Worm (Caenorhabditis elegans) whole organism, late embryonic: ENCODE measurements around the gene fbxa-210.

ENCODE experiments used
- Y22D7AL.16 ChIP-seq: sonication (generic microtip); optimal IDR thresholded peaks from 2 replicates; lab custom pipeline; 2016; ENCODE audit warnings: missing genetic modification characterization, missing compliant biosample characterization
- ama-1 ChIP-seq: fragments of 150-350 bp; optimal IDR thresholded peaks from 2 replicates; lab custom pipeline; 2014
- ets-4 ChIP-seq: sonication (generic microtip); optimal IDR thresholded peaks from 2 replicates; lab custom pipeline; 2016; ENCODE audit warnings: missing genetic modification characterization, missing compliant biosample characterization
- hlh-6 ChIP-seq: sonication (generic microtip); optimal IDR thresholded peaks from 2 replicates; lab custom pipeline; 2016; ENCODE audit warnings: missing genotype, missing genetic modification characterization, missing compliant biosample characterization
- lim-6 ChIP-seq: sonication (generic microtip); optimal IDR thresholded peaks from 2 replicates; lab custom pipeline; 2016; ENCODE audit warnings: missing genetic modification characterization, missing compliant biosample characterization

Gene fbxa-210

DNA sequence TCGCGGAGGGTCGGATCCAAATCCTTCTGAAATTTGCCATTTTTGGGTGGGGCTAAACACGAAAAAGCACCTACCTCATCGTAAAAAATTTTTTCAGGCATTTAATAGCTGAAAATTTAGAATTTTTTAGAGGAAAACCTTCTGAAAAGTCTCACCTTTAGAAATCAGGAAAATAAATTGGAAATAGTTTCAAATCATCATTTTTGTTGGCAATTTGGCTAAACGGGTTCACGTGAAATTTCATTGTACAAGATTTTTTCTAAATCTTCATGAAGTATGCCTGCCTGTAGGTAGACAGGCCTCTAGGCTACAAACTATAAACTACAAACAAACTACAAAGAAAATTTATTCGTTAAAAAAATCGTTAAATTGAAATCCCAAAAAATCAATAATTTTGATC lies 43.1 kb downstream of the fbxa-210 start, which contains the start of gene C14A6.7:
TSS of gene C14A6.7 (minus strand) at position 101 of the 400 bp plus-strand sequence.
- TF ChIP-seq lim-6 (tag; lab: Kevin White, UChicago) = no peak

DNA sequence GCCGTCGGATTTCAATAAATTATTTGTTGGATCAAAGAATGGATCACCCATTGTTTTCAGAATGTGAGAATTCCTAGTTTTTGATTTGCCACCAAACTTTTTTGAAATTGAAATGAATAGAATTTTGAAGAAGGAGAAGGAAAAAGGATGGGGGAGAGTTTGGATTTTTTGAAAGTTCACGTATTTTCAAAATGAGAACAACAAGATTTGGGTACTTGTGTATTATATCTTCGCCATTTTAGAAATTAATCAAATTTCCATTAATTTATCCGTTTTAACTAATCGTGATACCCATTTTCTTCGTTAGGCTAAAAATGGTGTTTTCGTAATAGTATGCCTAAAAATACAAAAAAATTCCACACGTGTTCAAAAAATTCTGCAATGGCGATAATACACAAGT lies 46.4 kb downstream of the fbxa-210 start, which contains the start of gene C14A6.8:
TSS of gene C14A6.8 (minus strand) at position 101 of the 400 bp plus-strand sequence.
- TF ChIP-seq ama-1 (no peak), Y22D7AL.16 (tag; lab: Kevin White, UChicago) (no peak), hlh-6 (tag; lab: Kevin White, UChicago) (no peak), ets-4 (tag; lab: Kevin White, UChicago) (no peak)
